Worm (Caenorhabditis elegans) whole organism, late embryonic: ENCODE results near the gene Y59A8B.26.
"Not testable (repeated sequence)": the region's sequence is repeated elsewhere in the genome, so short reads cannot be mapped to it uniquely, and the experiment has no call there.

Source experiments
- C38D4.7 ChIP-seq: fragments of 200-800 bp; sonication (Bioruptor generic); optimal IDR thresholded peaks from 2 replicates; lab custom pipeline; 2018; ENCODE audit warnings: mild to moderate bottlenecking, missing genetic modification characterization, moderate library complexity, missing compliant biosample characterization
- F13H6.1 ChIP-seq: sonication (generic microtip); optimal IDR thresholded peaks from 2 replicates; lab custom pipeline; 2016; ENCODE audit warnings: missing genetic modification characterization, missing compliant biosample characterization
- K09A11.1 ChIP-seq: sonication (generic microtip); optimal IDR thresholded peaks from 2 replicates; lab custom pipeline; 2017; ENCODE audit warnings: antibody characterized with exemption, mild to moderate bottlenecking, missing genetic modification characterization, missing compliant biosample characterization; ENCODE audit not compliant: insufficient read depth
- T23F11.4 ChIP-seq: fragments of 200-800 bp; sonication (Bioruptor generic); optimal IDR thresholded peaks from 2 replicates; lab custom pipeline; 2018; ENCODE audit warnings: mild to moderate bottlenecking, missing genetic modification characterization, missing compliant biosample characterization
- Y22D7AL.16 ChIP-seq: sonication (generic microtip); optimal IDR thresholded peaks from 2 replicates; lab custom pipeline; 2016; ENCODE audit warnings: missing genetic modification characterization, missing compliant biosample characterization
- ahr-1 ChIP-seq: sonication (generic microtip); optimal IDR thresholded peaks from 2 replicates; lab custom pipeline; 2016; ENCODE audit warnings: missing genetic modification characterization, missing compliant biosample characterization
- ama-1 ChIP-seq: fragments of 150-350 bp; optimal IDR thresholded peaks from 2 replicates; lab custom pipeline; 2014
- ceh-18 ChIP-seq: sonication (generic microtip); optimal IDR thresholded peaks from 2 replicates; lab custom pipeline; 2016; ENCODE audit warnings: missing genetic modification characterization, missing compliant biosample characterization
- ceh-19 ChIP-seq: fragments of 200-800 bp; sonication (Bioruptor generic); optimal IDR thresholded peaks from 2 replicates; lab custom pipeline; 2018; ENCODE audit warnings: mild to moderate bottlenecking, missing genetic modification characterization, missing compliant biosample characterization
- ceh-2 ChIP-seq: sonication (generic microtip); optimal IDR thresholded peaks from 2 replicates; lab custom pipeline; 2016; ENCODE audit warnings: missing genotype, missing genetic modification characterization, missing compliant biosample characterization
- ceh-22 ChIP-seq: sonication (generic microtip); optimal IDR thresholded peaks from 2 replicates; lab custom pipeline; 2017; ENCODE audit warnings: missing biosample characterization, missing genetic modification characterization
- ceh-24 ChIP-seq: sonication (generic microtip); optimal IDR thresholded peaks from 2 replicates; lab custom pipeline; 2016; ENCODE audit warnings: mild to moderate bottlenecking, missing genetic modification characterization, missing compliant biosample characterization
- ceh-30 ChIP-seq: fragments of 150-350 bp; optimal IDR thresholded peaks from 2 replicates; lab custom pipeline; 2014; ENCODE audit warnings: missing biosample characterization, missing genetic modification characterization
- ceh-34 ChIP-seq: sonication (generic microtip); optimal IDR thresholded peaks from 2 replicates; lab custom pipeline; 2016; ENCODE audit warnings: mild to moderate bottlenecking, missing genetic modification characterization, missing compliant biosample characterization
- ceh-6 ChIP-seq: fragments of 200-800 bp; sonication (Bioruptor generic); optimal IDR thresholded peaks from 2 replicates; lab custom pipeline; 2018; ENCODE audit warnings: mild to moderate bottlenecking, missing genetic modification characterization, missing compliant biosample characterization
- dmd-4 ChIP-seq: sonication (generic microtip); optimal IDR thresholded peaks from 2 replicates; lab custom pipeline; 2016; ENCODE audit warnings: borderline replicate concordance, missing genetic modification characterization, missing compliant biosample characterization
- dve-1 ChIP-seq: sonication (generic microtip); optimal IDR thresholded peaks from 2 replicates; lab custom pipeline; 2017; ENCODE audit warnings: antibody characterized with exemption, mild to moderate bottlenecking, missing genetic modification characterization, missing compliant biosample characterization
- elt-2 ChIP-seq: sonication (generic microtip); optimal IDR thresholded peaks from 2 replicates; lab custom pipeline; 2016; ENCODE audit warnings: missing genetic modification reagents, missing genetic modification characterization, missing compliant biosample characterization
- ets-4 ChIP-seq: sonication (generic microtip); optimal IDR thresholded peaks from 2 replicates; lab custom pipeline; 2016; ENCODE audit warnings: missing genetic modification characterization, missing compliant biosample characterization
- eyg-1 ChIP-seq: sonication (generic microtip); optimal IDR thresholded peaks from 2 replicates; lab custom pipeline; 2016; ENCODE audit warnings: missing genotype, missing genetic modification characterization, missing compliant biosample characterization
- fax-1 ChIP-seq: sonication (generic microtip); optimal IDR thresholded peaks from 2 replicates; lab custom pipeline; 2016; ENCODE audit warnings: missing genotype, missing genetic modification characterization, missing compliant biosample characterization
- fkh-6 ChIP-seq: sonication (generic microtip); optimal IDR thresholded peaks from 2 replicates; lab custom pipeline; 2016; ENCODE audit warnings: missing genetic modification characterization, missing compliant biosample characterization
- gmeb-2 ChIP-seq: sonication (generic microtip); optimal IDR thresholded peaks from 2 replicates; lab custom pipeline; 2016; ENCODE audit warnings: missing genetic modification characterization, inconsistent platforms, missing compliant biosample characterization
- hlh-30 ChIP-seq: sonication (generic microtip); optimal IDR thresholded peaks from 2 replicates; lab custom pipeline; 2017; ENCODE audit warnings: antibody characterized with exemption, missing genetic modification characterization, missing compliant biosample characterization; ENCODE audit not compliant: insufficient read depth
- hlh-6 ChIP-seq: sonication (generic microtip); optimal IDR thresholded peaks from 2 replicates; lab custom pipeline; 2016; ENCODE audit warnings: missing genotype, missing genetic modification characterization, missing compliant biosample characterization
- hlh-8 ChIP-seq: sonication (generic microtip); optimal IDR thresholded peaks from 2 replicates; lab custom pipeline; 2016; ENCODE audit warnings: missing genotype, missing genetic modification characterization, missing compliant biosample characterization
- lin-11 ChIP-seq: fragments of 200-800 bp; sonication (Bioruptor generic); optimal IDR thresholded peaks from 2 replicates; lab custom pipeline; 2018; ENCODE audit warnings: mild to moderate bottlenecking, missing genetic modification characterization, missing compliant biosample characterization
- madf-2 ChIP-seq: sonication (generic microtip); optimal IDR thresholded peaks from 2 replicates; lab custom pipeline; 2017; ENCODE audit warnings: missing genetic modification characterization, missing compliant biosample characterization
- nfya-1 ChIP-seq: sonication (generic microtip); optimal IDR thresholded peaks from 2 replicates; lab custom pipeline; 2017; ENCODE audit warnings: missing genetic modification characterization, mild to moderate bottlenecking, missing compliant biosample characterization, antibody characterized with exemption, moderate library complexity
- npax-4 ChIP-seq: sonication (generic microtip); optimal IDR thresholded peaks from 2 replicates; lab custom pipeline; 2016; ENCODE audit warnings: missing genetic modification characterization, missing compliant biosample characterization
- pag-3 ChIP-seq: sonication (generic microtip); optimal IDR thresholded peaks from 2 replicates; lab custom pipeline; 2016; ENCODE audit warnings: missing compliant biosample characterization, missing genetic modification characterization, borderline replicate concordance
- pat-9 ChIP-seq: fragments of 200-800 bp; sonication (Bioruptor generic); optimal IDR thresholded peaks from 2 replicates; lab custom pipeline; 2018; ENCODE audit warnings: mild to moderate bottlenecking, missing genetic modification characterization, moderate library complexity, missing compliant biosample characterization
- pax-1 ChIP-seq: fragments of 150-350 bp; optimal IDR thresholded peaks from 2 replicates; lab custom pipeline; 2014; ENCODE audit warnings: missing biosample characterization, missing genetic modification characterization
- pha-2 ChIP-seq: sonication (generic microtip); optimal IDR thresholded peaks from 2 replicates; lab custom pipeline; 2017; ENCODE audit warnings: mild to moderate bottlenecking, missing genetic modification characterization, missing compliant biosample characterization
- pqm-1 ChIP-seq: sonication (generic microtip); optimal IDR thresholded peaks from 2 replicates; lab custom pipeline; 2016; ENCODE audit warnings: missing genetic modification characterization, missing compliant biosample characterization
- ref-2 ChIP-seq: sonication (generic microtip); optimal IDR thresholded peaks from 2 replicates; lab custom pipeline; 2016; ENCODE audit warnings: missing genetic modification characterization, missing compliant biosample characterization
- sox-2 ChIP-seq: fragments of 200-800 bp; sonication (Bioruptor generic); IDR thresholded peaks from 2 replicates; pipeline ENCODE4 v1.3.6; 2022; ENCODE audit warnings: missing genetic modification reagents, missing genetic modification characterization, missing compliant biosample characterization
- sox-4 ChIP-seq: sonication (generic microtip); optimal IDR thresholded peaks from 2 replicates; lab custom pipeline; 2017; ENCODE audit warnings: mild to moderate bottlenecking, missing genetic modification characterization, inconsistent platforms, missing compliant biosample characterization
- syd-9 ChIP-seq: sonication (generic microtip); optimal IDR thresholded peaks from 2 replicates; lab custom pipeline; 2016; ENCODE audit warnings: mild to moderate bottlenecking, missing genetic modification characterization, moderate library complexity, missing compliant biosample characterization
- tbx-2 ChIP-seq: sonication (generic microtip); optimal IDR thresholded peaks from 2 replicates; lab custom pipeline; 2016; ENCODE audit warnings: missing genetic modification characterization, missing compliant biosample characterization
- unc-86 ChIP-seq: sonication (generic microtip); optimal IDR thresholded peaks from 2 replicates; lab custom pipeline; 2016; ENCODE audit warnings: missing genetic modification characterization, missing compliant biosample characterization
- ztf-16 ChIP-seq: sonication (generic microtip); optimal IDR thresholded peaks from 2 replicates; lab custom pipeline; 2017; ENCODE audit warnings: missing genetic modification characterization, missing compliant biosample characterization

Y59A8B.26 gene

ce11 chrV:18010737-18011136, at the start of gene Y59A8B.26:
Gene Y59A8B.26 (minus strand): TSS chrV:18010837.
- not testable (repeated sequence) for TF ChIP-seq ceh-22; ztf-16 (tag; lab: Kevin White, UChicago); fkh-6
- TF ChIP-seq, all 69 proteins: peak for 0; not testable (repeated sequence) for 69

- not testable (repeated sequence) for TF ChIP-seq ceh-30; hlh-8 (tag; lab: Kevin White, UChicago); T23F11.4 (GFP tag; lab: Kevin White, UChicago)
- TF ChIP-seq, all 69 proteins: peak for 0; not testable (repeated sequence) for 69
These were observed 44.8 kb upstream of the Y59A8B.26 start, which contains the start of the genes Y59A8B.25 and ebp-3 for ce11 chrV:18055297-18056019. Gene Y59A8B.25 (minus strand): TSS chrV:18055397. Gene ebp-3 (plus strand): TSS chrV:18055969.

ce11 chrV:18043271-18043670, 32.6 kb upstream of the Y59A8B.26 start, which contains the start of gene ebp-1:
Gene ebp-1 (plus strand): TSS chrV:18043571.
- TF ChIP-seq dmd-4 (tag; lab: Kevin White, UChicago) = no peak
- no peak for TF ChIP-seq madf-2 (tag; lab: Kevin White, UChicago)
- no peak for TF ChIP-seq pha-2 (tag; lab: Kevin White, UChicago)
- no peak for TF ChIP-seq lin-11 (tag; lab: Kevin White, UChicago)
- TF ChIP-seq F13H6.1 (tag; lab: Kevin White, UChicago) = no peak
- TF ChIP-seq syd-9 = no peak
- TF ChIP-seq npax-4 (tag; lab: Kevin White, UChicago) = no peak
- TF ChIP-seq dve-1 (tag; lab: Kevin White, UChicago) = no peak
- no peak for TF ChIP-seq ceh-34 (tag; lab: Kevin White, UChicago)
- TF ChIP-seq tbx-2 = no peak
- TF ChIP-seq pat-9 (tag; lab: Kevin White, UChicago) = no peak
- TF ChIP-seq ama-1 = no peak
- TF ChIP-seq eyg-1 (tag; lab: Kevin White, UChicago) = no peak

- TF ChIP-seq ceh-19 (GFP tag; lab: Kevin White, UChicago) (no peak), ceh-6 (no peak), elt-2 (tag; lab: Kevin White, UChicago) (no peak), hlh-6 (tag; lab: Kevin White, UChicago) (no peak), fkh-6 (no peak)
These were observed 11.5 kb upstream of the Y59A8B.26 start, which contains the start of gene prp-6 for ce11 chrV:18022179-18022578. Gene prp-6 (plus strand): TSS chrV:18022479.

DNA sequence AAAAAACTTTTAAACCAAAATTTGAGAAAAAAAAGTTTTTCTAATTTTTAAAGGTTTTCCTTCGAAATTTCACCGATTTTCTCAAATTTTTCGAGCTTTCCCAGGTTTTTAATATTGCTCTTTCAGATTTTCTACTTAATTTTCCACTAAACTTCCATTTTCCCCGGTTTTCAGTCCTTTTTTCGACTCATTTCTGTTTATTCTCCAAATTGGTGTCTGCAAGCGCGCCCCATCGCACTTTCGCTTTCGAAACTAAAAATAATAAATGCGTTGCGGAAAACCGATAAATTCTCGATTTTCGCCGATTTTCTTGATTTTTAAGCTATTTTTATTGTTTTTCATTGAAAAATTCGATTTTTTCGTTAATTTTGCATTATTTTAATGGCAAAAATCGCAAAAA, 10.8 kb upstream of the Y59A8B.26 start:
- TF ChIP-seq ceh-22 = no peak
- no peak for TF ChIP-seq ets-4 (tag; lab: Kevin White, UChicago)
- TF ChIP-seq pat-9 (tag; lab: Kevin White, UChicago) = no peak
- TF ChIP-seq K09A11.1 (tag; lab: Kevin White, UChicago) = no peak
- no peak for TF ChIP-seq F13H6.1 (tag; lab: Kevin White, UChicago)
- no peak for TF ChIP-seq ref-2 (tag; lab: Kevin White, UChicago)
- no peak for TF ChIP-seq hlh-30 (tag; lab: Kevin White, UChicago)
- TF ChIP-seq T23F11.4 (GFP tag; lab: Kevin White, UChicago) = no peak
- no peak for TF ChIP-seq pag-3 (tag; lab: Kevin White, UChicago)
- no peak for TF ChIP-seq nfya-1
- no peak for TF ChIP-seq pqm-1 (tag; lab: Kevin White, UChicago)

ce11 chrV:18017226-18017625, 6.6 kb upstream of the Y59A8B.26 start, which contains the start of gene srh-134:
Gene srh-134 (minus strand): TSS chrV:18017326.
- TF ChIP-seq ceh-18 (tag; lab: Kevin White, UChicago) (no peak), ceh-19 (GFP tag; lab: Kevin White, UChicago) (no peak), sox-2 (no peak), gmeb-2 (no peak), unc-86 (tag; lab: Kevin White, UChicago) (no peak), pax-1 (tag; lab: Kevin White, UChicago) (no peak), madf-2 (tag; lab: Kevin White, UChicago) (no peak), ceh-24 (no peak), fax-1 (tag; lab: Kevin White, UChicago) (no peak), ceh-2 (tag; lab: Kevin White, UChicago) (no peak), pag-3 (tag; lab: Kevin White, UChicago) (no peak), ahr-1 (no peak), sox-4 (no peak), Y22D7AL.16 (tag; lab: Kevin White, UChicago) (no peak), C38D4.7 (GFP tag; lab: Kevin White, UChicago) (no peak), lin-11 (tag; lab: Kevin White, UChicago) (no peak)
